Worm (Caenorhabditis elegans) whole organism, young adult: ENCODE data around the gene trr-1.

Experiments
- B0336.3 ChIP-seq: fragments of 200-800 bp; sonication (Bioruptor generic); IDR thresholded peaks from 2 replicates; pipeline ENCODE4 v1.3.6; 2022; ENCODE audit warnings: missing genetic modification characterization, missing compliant biosample characterization
- F52B5.7 ChIP-seq: sonication (generic microtip); optimal IDR thresholded peaks from 2 replicates; lab custom pipeline; 2016; ENCODE audit warnings: mild to moderate bottlenecking, missing genetic modification characterization, missing compliant biosample characterization
- K12H6.12 ChIP-seq: fragments of 200-800 bp; sonication (Bioruptor generic); optimal IDR thresholded peaks from 2 replicates; lab custom pipeline; 2018; ENCODE audit warnings: mild to moderate bottlenecking, missing genetic modification characterization, missing compliant biosample characterization
- T07F8.4 ChIP-seq: sonication (generic microtip); optimal IDR thresholded peaks from 2 replicates; lab custom pipeline; 2016; ENCODE audit warnings: mild to moderate bottlenecking, missing genetic modification characterization, moderate library complexity, missing compliant biosample characterization
- Y53F4B.3 ChIP-seq: fragments of 200-800 bp; sonication (Bioruptor generic); IDR thresholded peaks from 2 replicates; pipeline ENCODE4 v1.3.6; 2022; ENCODE audit warnings: missing genetic modification reagents, missing genetic modification characterization, missing compliant biosample characterization
- ZK185.1 ChIP-seq: sonication (generic microtip); optimal IDR thresholded peaks from 2 replicates; lab custom pipeline; 2016; ENCODE audit warnings: mild to moderate bottlenecking, missing genetic modification characterization, missing compliant biosample characterization; ENCODE audit not compliant: poor library complexity, severe bottlenecking
- attf-5 ChIP-seq: fragments of 200-800 bp; sonication (Bioruptor generic); optimal IDR thresholded peaks from 2 replicates; lab custom pipeline; 2018; ENCODE audit warnings: mild to moderate bottlenecking, missing genetic modification characterization, missing compliant biosample characterization
- cebp-1 ChIP-seq, 2 experiments: fragments of 200-800 bp in 1 of 2; sonication (Bioruptor generic) in 1 of 2; sonication (generic microtip) in 1 of 2; IDR thresholded peaks in 1 of 2; optimal IDR thresholded peaks in 1 of 2; 2 replicates each; pipeline versions ENCODE4 v1.3.6 to Lab custom; 2017 to 2022; ENCODE audit warnings: missing compliant biosample characterization in 2 of 2, missing genetic modification characterization in 2 of 2, mild to moderate bottlenecking in 1 of 2, missing genetic modification reagents in 1 of 2, moderate library complexity in 1 of 2
- ceh-100 ChIP-seq: fragments of 200-800 bp; sonication (Bioruptor generic); IDR thresholded peaks from 2 replicates; pipeline ENCODE4 v1.3.6; 2022; ENCODE audit warnings: missing genetic modification reagents, missing genetic modification characterization, missing compliant biosample characterization
- ceh-58 ChIP-seq: fragments of 200-800 bp; sonication (Bioruptor generic); IDR thresholded peaks from 2 replicates; pipeline ENCODE4 v1.3.6; 2022; ENCODE audit warnings: missing genetic modification characterization, missing compliant biosample characterization
- ceh-91 ChIP-seq: fragments of 200-800 bp; sonication (Bioruptor generic); IDR thresholded peaks from 2 replicates; pipeline ENCODE4 v1.3.6; 2022; ENCODE audit warnings: missing genetic modification reagents, missing genetic modification characterization, missing compliant biosample characterization
- die-1 ChIP-seq: sonication (generic microtip); optimal IDR thresholded peaks from 2 replicates; lab custom pipeline; 2016; ENCODE audit warnings: missing genotype, mild to moderate bottlenecking, missing genetic modification characterization, missing compliant biosample characterization
- egrh-3 ChIP-seq: fragments of 200-800 bp; sonication (Bioruptor generic); IDR thresholded peaks from 2 replicates; pipeline ENCODE4 v1.3.6; 2022; ENCODE audit warnings: missing genetic modification reagents, missing genetic modification characterization, missing compliant biosample characterization
- lag-1 ChIP-seq: fragments of 200-800 bp; sonication (Bioruptor generic); IDR thresholded peaks from 2 replicates; pipeline ENCODE4 v1.3.6; 2022; ENCODE audit warnings: missing genetic modification reagents, missing genetic modification characterization, missing compliant biosample characterization
- let-526 ChIP-seq: fragments of 200-800 bp; sonication (Bioruptor generic); IDR thresholded peaks from 2 replicates; pipeline ENCODE4 v1.3.6; 2022; ENCODE audit warnings: missing genetic modification reagents, missing genetic modification characterization, missing compliant biosample characterization
- lin-35 ChIP-seq, 3 experiments: fragments of 150-350 bp in 2 of 3; sonication (generic microtip) in 1 of 3; optimal IDR thresholded peaks; 2 replicates each; lab custom pipeline; 2014 to 2018; ENCODE audit warnings: missing biosample characterization in 3 of 3, missing genetic modification characterization in 3 of 3, missing genetic modification reagents in 3 of 3
- lir-1 ChIP-seq: fragments of 200-800 bp; sonication (Bioruptor generic); conservative IDR thresholded peaks from 2 replicates; pipeline ENCODE4 v1.3.6; 2022; ENCODE audit warnings: missing genetic modification reagents, missing genetic modification characterization, missing compliant biosample characterization
- madf-6 ChIP-seq: fragments of 200-800 bp; sonication (Bioruptor generic); IDR thresholded peaks from 2 replicates; pipeline ENCODE4 v1.3.6; 2022; ENCODE audit warnings: missing genetic modification reagents, missing genetic modification characterization, missing compliant biosample characterization
- mes-4 ChIP-seq: sonication (generic microtip); optimal IDR thresholded peaks from 2 replicates; lab custom pipeline; 2016; ENCODE audit warnings: missing genotype, missing genetic modification characterization, missing compliant biosample characterization
- nfyb-1 ChIP-seq: fragments of 200-800 bp; sonication (Bioruptor generic); IDR thresholded peaks from 2 replicates; pipeline ENCODE4 v1.3.6; 2022; ENCODE audit warnings: missing genetic modification reagents, missing genetic modification characterization, missing compliant biosample characterization
- nhr-120 ChIP-seq: fragments of 200-800 bp; sonication (Bioruptor generic); IDR thresholded peaks from 2 replicates; pipeline ENCODE4 v1.3.6; 2022; ENCODE audit warnings: missing genetic modification characterization, missing compliant biosample characterization
- nhr-80 ChIP-seq: sonication (generic microtip); optimal IDR thresholded peaks from 2 replicates; lab custom pipeline; 2016; ENCODE audit warnings: missing genetic modification characterization, missing compliant biosample characterization
- pbrm-1 ChIP-seq: fragments of 200-800 bp; sonication (Bioruptor generic); IDR thresholded peaks from 2 replicates; pipeline ENCODE4 v1.3.6; 2022; ENCODE audit warnings: missing genetic modification reagents, missing genetic modification characterization, missing compliant biosample characterization
- rec-8 ChIP-seq, 2 experiments: sonication (generic microtip); optimal IDR thresholded peaks; 2 replicates each; lab custom pipeline; 2016; ENCODE audit warnings: mild to moderate bottlenecking in 2 of 2, missing genetic modification characterization in 2 of 2, missing genetic modification reagents in 2 of 2, missing genotype in 2 of 2, missing biosample characterization in 1 of 2, missing compliant biosample characterization in 1 of 2, moderate library complexity in 1 of 2
- rpc-1 ChIP-seq, 2 experiments: fragments of 150-350 bp in 1 of 2; sonication (generic microtip) in 1 of 2; optimal IDR thresholded peaks; 2 replicates each; lab custom pipeline; 2014 to 2018; ENCODE audit warnings: missing biosample characterization in 1 of 2, missing genetic modification characterization in 1 of 2, missing genetic modification reagents in 1 of 2, missing genotype in 1 of 2
- sdz-38 ChIP-seq: sonication (generic microtip); optimal IDR thresholded peaks from 2 replicates; lab custom pipeline; 2016; ENCODE audit warnings: missing genotype, missing genetic modification characterization, missing compliant biosample characterization
- unc-130 ChIP-seq: sonication (generic microtip); optimal IDR thresholded peaks from 2 replicates; lab custom pipeline; 2016; ENCODE audit warnings: missing genetic modification reagents, missing genetic modification characterization, missing compliant biosample characterization
- ztf-18 ChIP-seq: sonication (generic microtip); optimal IDR thresholded peaks from 2 replicates; lab custom pipeline; 2016; ENCODE audit warnings: missing genotype, mild to moderate bottlenecking, missing genetic modification characterization, missing compliant biosample characterization

Gene trr-1

ce11 chrII:11650975-11651588 lies 24.6 kb downstream of the trr-1 start, which contains the start of gene coa-7 (continued):
- peak; percentile 72 for TF ChIP-seq madf-6 (GFP tag; lab: Robert Waterston, UW)
- TF ChIP-seq Y53F4B.3 (GFP tag; lab: Robert Waterston, UW): no peak

- TF ChIP-seq nfyb-1 (GFP tag; lab: Robert Waterston, UW) (peak; percentile 17; the same call in 1 of the 2 replicates), cebp-1 (GFP tag; IDR thresholded peaks at IDR 0.05; lab: Robert Waterston, UW) (peak; percentile 93), cebp-1 (tag; optimal IDR thresholded peaks at IDR 0.05; lab: Kevin White, UChicago) (peak; percentile 97), lin-35 (GFP tag; optimal IDR thresholded peaks at IDR 0.05; lab: Kevin White, UChicago) (no peak)
These were observed 26.5 kb downstream of the trr-1 start for ce11 chrII:11649239-11649638.

- TF ChIP-seq nhr-80 (tag; lab: Kevin White, UChicago) (peak; percentile 16), lir-1 (GFP tag; lab: Robert Waterston, UW) (no peak)
These were observed 28.9 kb downstream of the trr-1 start for ce11 chrII:11646874-11647273.

- peak; percentile 30 for TF ChIP-seq nhr-80 (tag; lab: Kevin White, UChicago)
- no peak for TF ChIP-seq ztf-18 (tag; lab: Kevin White, UChicago)
- no peak for TF ChIP-seq let-526 (GFP tag; lab: Robert Waterston, UW)
- no peak for TF ChIP-seq die-1 (tag; lab: Kevin White, UChicago)
- no peak for TF ChIP-seq attf-5 (GFP tag; lab: Kevin White, UChicago)
- TF ChIP-seq, all 124 proteins: peak for 1
These were observed 29.4 kb downstream of the trr-1 start, which contains the start of gene ghi-1 for ce11 chrII:11646276-11646797. Gene ghi-1, plus strand, starts transcription at chrII:11646747.

- TF ChIP-seq nhr-120 (GFP tag; lab: Robert Waterston, UW) (no peak), ZK185.1 (tag; lab: Kevin White, UChicago) (no peak), F52B5.7 (tag; lab: Kevin White, UChicago) (no peak), unc-130 (GFP tag; lab: Kevin White, UChicago) (no peak), rpc-1 (optimal IDR thresholded peaks at IDR 0.05; lab: Kevin White, UChicago) (no peak), rpc-1 (tag; optimal IDR thresholded peaks at IDR 0.05; lab: Kevin White, UChicago) (no peak), ceh-100 (GFP tag; lab: Robert Waterston, UW) (no peak), T07F8.4 (no peak), pbrm-1 (no peak), rec-8 (tag; optimal IDR thresholded peaks at IDR 0.05; lab: Kevin White, UChicago) (no peak), K12H6.12 (no peak), egrh-3 (GFP tag; lab: Robert Waterston, UW) (no peak), ceh-91 (GFP tag; lab: Robert Waterston, UW) (no peak), ztf-18 (tag; lab: Kevin White, UChicago) (no peak), lag-1 (no peak), B0336.3 (GFP tag; lab: Robert Waterston, UW) (no peak), sdz-38 (tag; lab: Kevin White, UChicago) (no peak), ceh-58 (GFP tag; lab: Robert Waterston, UW) (no peak), mes-4 (no peak)
- TF ChIP-seq, all 124 proteins: peak for 0
These were observed 30.3 kb downstream of the trr-1 start for ce11 chrII:11645383-11645782.
